Worm (Caenorhabditis elegans): ENCODE results near the gene mec-4.

mec-4 gene

DNA sequence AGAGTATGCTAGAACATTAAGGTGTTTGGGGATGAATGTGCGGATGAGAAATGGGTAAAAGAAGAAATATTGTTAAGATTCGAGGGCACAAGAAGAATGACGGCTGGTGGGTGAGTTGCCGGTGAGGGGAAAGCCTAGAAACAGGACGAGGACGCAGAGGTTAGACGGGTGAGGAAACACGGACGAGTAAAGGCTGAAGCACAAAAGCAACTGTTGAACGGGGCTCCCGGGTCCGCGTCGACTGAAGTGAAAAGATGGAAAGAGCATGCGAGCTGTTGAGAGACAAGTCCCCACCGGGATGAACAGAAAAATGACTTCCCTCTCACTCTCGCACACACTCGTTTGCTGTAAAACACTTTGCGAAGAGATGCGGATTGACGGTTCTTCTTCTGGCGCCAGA, 5.1 kb upstream of the mec-4 start:
- TF ChIP-seq hlh-11 (tag; optimal IDR thresholded peaks at IDR 0.05) = peak; percentile 24
- TF ChIP-seq lin-39 (tag; optimal IDR thresholded peaks at IDR 0.05) = no peak
- 0 out of 2 replicates have a peak, but pooled peaks have one; percentile 18 for TF ChIP-seq set-16 (GFP tag; IDR thresholded peaks at IDR 0.05)
- TF ChIP-seq pha-4 (GFP tag; IDR thresholded peaks at IDR 0.05) = no peak
- no peak for TF ChIP-seq pha-4 (tag; optimal IDR thresholded peaks at IDR 0.05)

DNA sequence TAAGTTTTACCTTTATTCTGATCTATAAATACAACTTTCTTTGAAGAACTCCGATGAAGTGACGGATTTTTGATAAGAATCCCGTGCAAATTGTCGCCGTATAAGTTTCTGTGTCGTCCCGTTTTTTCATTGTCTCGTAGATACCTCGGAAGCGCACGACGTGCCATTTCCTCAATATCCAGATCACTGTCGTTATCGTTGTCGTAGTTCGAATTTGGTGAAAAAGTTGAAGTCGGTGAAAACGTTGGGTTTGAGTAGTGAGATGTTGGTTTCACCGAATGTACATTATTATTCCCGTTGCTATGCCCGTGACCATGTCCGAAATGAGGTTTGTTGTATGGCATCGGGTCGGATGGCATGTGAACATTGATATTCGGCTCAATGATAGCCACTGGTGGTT, 2.8 kb upstream of the mec-4 start:
- peak; percentile 95 for TF ChIP-seq aha-1 (tag)
- TF ChIP-seq rbr-2 (tag; optimal IDR thresholded peaks at IDR 0.05) = no peak

DNA sequence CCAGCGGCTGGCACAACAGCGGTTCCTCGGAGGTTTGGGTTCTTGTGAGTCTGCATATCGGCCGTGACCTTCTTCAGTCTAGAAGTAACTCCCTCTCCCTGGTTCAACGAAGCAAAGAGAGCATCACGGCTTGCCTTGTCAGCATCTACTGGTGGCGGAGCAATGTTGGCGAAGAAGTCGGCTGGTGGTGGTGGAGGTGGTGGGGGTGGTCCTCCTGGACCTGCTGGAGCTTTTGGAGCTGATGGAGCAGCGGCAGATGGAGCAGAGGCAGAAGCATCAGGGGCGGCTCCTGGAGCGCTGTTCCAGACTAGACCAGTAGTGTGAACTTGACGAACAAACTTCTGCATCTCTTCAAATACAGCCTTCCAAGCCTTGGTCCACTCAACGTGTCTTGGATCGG, 1.6 kb upstream of the mec-4 start:
- TF ChIP-seq vab-7 (GFP tag; IDR thresholded peaks at IDR 0.05) = no peak
- TF ChIP-seq mxl-2 (GFP tag; conservative IDR thresholded peaks at IDR 0.05) = no peak
- no peak for TF ChIP-seq daf-12 (tag; optimal IDR thresholded peaks at IDR 0.05)
- TF ChIP-seq zag-1 (tag; optimal IDR thresholded peaks at IDR 0.05) = no peak
- no peak for TF ChIP-seq Y75B8A.6 (GFP tag; IDR thresholded peaks at IDR 0.05)
- no peak for TF ChIP-seq D1046.2 (GFP tag; IDR thresholded peaks at IDR 0.05)
- TF ChIP-seq saeg-2 (GFP tag; IDR thresholded peaks at IDR 0.05) = no peak
- peak; percentile 95 for TF ChIP-seq set-16 (GFP tag; IDR thresholded peaks at IDR 0.05)
- TF ChIP-seq nhr-11 (tag; optimal IDR thresholded peaks at IDR 0.05) = no peak
- no peak for TF ChIP-seq lsy-2 (tag; optimal IDR thresholded peaks at IDR 0.05)
- no peak for TF ChIP-seq cey-2 (tag; optimal IDR thresholded peaks at IDR 0.05; ENCODE audit: borderline replicate concordance, insufficient read depth)
- no peak for TF ChIP-seq F10B5.3 (tag; optimal IDR thresholded peaks at IDR 0.05)
- no peak for TF ChIP-seq lir-3 (tag; optimal IDR thresholded peaks at IDR 0.05)
- TF ChIP-seq aha-1 (tag) = peak; percentile 13
- TF ChIP-seq Y5F2A.4 (GFP tag; optimal IDR thresholded peaks at IDR 0.05) = no peak

DNA sequence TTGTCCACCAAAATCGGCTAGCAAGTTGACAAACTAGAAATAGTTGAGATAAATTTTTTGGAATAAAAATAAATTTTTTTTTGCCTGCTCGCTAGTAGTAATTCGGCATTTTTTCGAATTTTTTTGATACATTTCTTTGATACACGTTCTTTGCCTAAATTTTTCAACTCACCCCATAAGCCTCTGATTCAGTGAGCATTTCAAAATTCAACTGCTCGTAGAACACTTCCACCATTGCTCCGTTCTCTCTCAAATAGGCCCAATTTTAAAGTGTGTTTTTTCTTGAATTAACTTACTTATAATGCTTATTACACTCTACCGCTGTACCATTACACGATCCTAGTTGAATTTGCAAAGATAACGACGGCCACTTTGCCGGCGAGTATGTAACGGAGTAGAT, 3.4 kb downstream of the mec-4 start:
- TF ChIP-seq dve-1 (tag; optimal IDR thresholded peaks at IDR 0.05; ENCODE audit: insufficient read depth) (peak; percentile 20), aha-1 (tag) (peak; percentile 94), mep-1 (tag; optimal IDR thresholded peaks at IDR 0.05) (peak; percentile 20), F37D6.2 (tag; optimal IDR thresholded peaks at IDR 0.05) (no peak), cey-2 (tag; optimal IDR thresholded peaks at IDR 0.05; ENCODE audit: borderline replicate concordance, insufficient read depth) (no peak), ZK337.2 (GFP tag; IDR thresholded peaks at IDR 0.05) (no peak), unc-62 (GFP tag; optimal IDR thresholded peaks at IDR 0.05 in 1 of 2) (peak in 1 of 2 experiments; percentile 16), unc-62 (tag; optimal IDR thresholded peaks at IDR 0.05) (no peak)

DNA sequence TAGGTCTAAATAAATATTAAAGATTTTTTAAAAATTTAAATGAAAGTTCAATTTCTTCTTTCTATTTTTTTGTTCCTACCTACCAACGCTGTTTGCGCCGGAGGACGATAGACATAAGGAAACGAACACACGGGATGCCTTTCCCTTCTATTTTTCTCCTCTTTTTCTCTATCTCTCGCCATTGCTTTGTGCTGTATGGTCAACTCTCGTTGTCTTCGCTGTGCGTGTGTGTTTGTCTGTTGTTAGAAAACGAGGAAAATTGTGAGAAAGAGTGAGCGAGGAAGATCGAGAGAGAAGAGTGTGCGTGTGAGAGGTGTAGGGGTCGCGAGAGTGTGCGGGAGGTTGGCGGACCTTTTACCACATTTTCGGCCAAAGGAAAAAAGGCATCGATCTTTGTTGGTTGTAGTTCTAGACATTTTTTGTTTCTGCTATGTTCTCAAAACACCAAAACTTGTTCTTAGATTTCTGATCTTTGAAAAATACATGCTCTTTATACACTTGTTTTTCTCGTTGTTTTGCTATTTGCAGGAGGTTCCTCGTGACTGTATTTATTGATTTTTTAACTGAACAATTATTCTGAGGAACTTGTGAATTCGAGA, 7.8 kb downstream of the mec-4 start:
- TF ChIP-seq nhr-102 (tag; optimal IDR thresholded peaks at IDR 0.05) (peak; percentile 7), ama-1 (optimal IDR thresholded peaks at IDR 0.05) (no peak), jun-1 (tag; optimal IDR thresholded peaks at IDR 0.05) (no peak), fkh-10 (GFP tag; optimal IDR thresholded peaks at IDR 0.05) (peak; percentile 51), nhr-6 (tag; optimal IDR thresholded peaks at IDR 0.05) (peak; percentile 67), rbr-2 (tag; optimal IDR thresholded peaks at IDR 0.05) (peak; percentile 68), hif-1 (tag; optimal IDR thresholded peaks at IDR 0.05) (peak in 1 of 2 experiments; percentile 23), nhr-111 (GFP tag; optimal IDR thresholded peaks at IDR 0.05) (no peak), egl-43 (GFP tag; IDR thresholded peaks at IDR 0.05) (0 out of 2 replicates have a peak, but pooled peaks have one; percentile 41), D1046.2 (GFP tag; IDR thresholded peaks at IDR 0.05) (no peak), dve-1 (tag; optimal IDR thresholded peaks at IDR 0.05; ENCODE audit: insufficient read depth) (peak; percentile 19), mxl-3 (GFP tag; optimal IDR thresholded peaks at IDR 0.05) (peak; percentile 81), mdl-1 (tag; optimal IDR thresholded peaks at IDR 0.05) (peak in 1 of 2 experiments; percentile 84), mep-1 (tag; optimal IDR thresholded peaks at IDR 0.05) (peak; percentile 84), duxl-1 (tag; optimal IDR thresholded peaks at IDR 0.05; ENCODE audit: poor library complexity) (peak; percentile 28), lsy-2 (tag; optimal IDR thresholded peaks at IDR 0.05) (peak in 1 of 2 experiments; percentile 65), hlh-30 (tag; optimal IDR thresholded peaks at IDR 0.05; ENCODE audit: insufficient read depth) (peak; percentile 71), lin-13 (GFP tag; optimal IDR thresholded peaks at IDR 0.05) (peak; percentile 2), dmd-6 (GFP tag; IDR thresholded peaks at IDR 0.05) (peak; percentile 21; the same call in 1 of the 2 replicates), nhr-28 (tag; optimal IDR thresholded peaks at IDR 0.05) (peak; percentile 72), pha-4 (GFP tag; IDR thresholded peaks at IDR 0.05) (no peak), pha-4 (tag; optimal IDR thresholded peaks at IDR 0.05) (peak; percentile 39), hlh-11 (tag; optimal IDR thresholded peaks at IDR 0.05) (peak; percentile 18), aha-1 (tag) (peak; percentile 34), unc-39 (tag; optimal IDR thresholded peaks at IDR 0.05) (no peak)

Measured in whole organism, L4 larva.